Fruit fly (Drosophila melanogaster): ENCODE data around the gene RluA-2.
A peak's percentile ranks its signal among the peaks of the same experiment; 100 is the strongest.

RluA-2 gene

DNA sequence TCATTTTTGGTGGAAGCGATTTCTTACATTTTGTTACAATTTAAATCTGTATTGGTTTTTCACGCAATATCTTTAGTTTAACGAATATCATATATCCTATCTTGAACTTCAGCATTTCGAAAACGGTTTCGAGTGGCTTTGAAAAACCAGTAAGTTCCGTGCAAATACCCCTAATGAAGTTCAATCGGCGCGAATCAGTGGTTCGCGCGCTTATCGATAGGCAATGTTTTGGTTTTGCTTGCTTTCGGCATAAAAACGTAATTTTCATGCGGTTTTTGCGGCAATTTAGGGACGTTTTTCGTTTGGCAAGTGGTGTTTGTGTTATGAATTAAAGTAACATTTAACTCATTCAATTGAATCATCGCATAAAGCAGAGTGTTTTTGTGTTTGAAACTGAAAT lies at the start of gene RluA-2:
Gene RluA-2, plus strand, starts transcription at position 195 of the 400 bp plus-strand sequence.
- no peak for TF ChIP-seq CG17801 (GFP tag; optimal IDR thresholded peaks at IDR 0.05; ENCODE audit: partially characterized antibody)

DNA sequence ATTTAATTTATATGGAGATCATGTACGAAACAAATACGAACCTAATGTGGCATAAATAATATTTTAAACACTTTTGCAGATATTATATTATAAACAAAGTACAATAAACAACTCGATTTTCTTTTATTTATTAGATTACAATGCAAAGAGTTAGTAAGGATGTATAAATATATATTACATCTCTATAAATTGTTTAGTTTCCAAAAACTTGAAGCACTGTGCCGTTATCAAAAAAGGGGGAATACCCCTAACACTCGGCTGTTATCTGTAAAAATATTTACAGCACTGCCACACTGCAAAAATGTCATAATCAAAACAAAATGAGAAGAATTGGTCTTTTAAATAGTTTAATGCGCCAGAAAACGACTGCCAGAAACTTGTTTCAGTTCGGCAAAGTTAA lies 48.3 kb upstream of the RluA-2 start, which contains the start of gene CG5188:
Gene CG5188, plus strand, starts transcription at position 302 of the 400 bp plus-strand sequence.
- TF ChIP-seq CG17801 (GFP tag; optimal IDR thresholded peaks at IDR 0.05; ENCODE audit: partially characterized antibody): peak; percentile 17

dm6 chr2L:10430802-10431476 lies 45.9 kb upstream of the RluA-2 start, which contains the start of the genes Bug22 and TfIIB:
TSS of gene Bug22 (minus strand) at chr2L:10430918.
TSS of gene TfIIB (plus strand) at chr2L:10431338.
- TF ChIP-seq CG17801 (GFP tag; optimal IDR thresholded peaks at IDR 0.05; ENCODE audit: partially characterized antibody): peak; percentile 46

dm6 chr2L:10435606-10436160 lies 41.2 kb upstream of the RluA-2 start, which contains the start of the genes TBC1D16 and holn1:
TSS of gene TBC1D16 (minus strand) at chr2L:10435656.
TSS of gene holn1 (plus strand) at chr2L:10435995.
- no peak for TF ChIP-seq CG17801 (GFP tag; optimal IDR thresholded peaks at IDR 0.05; ENCODE audit: partially characterized antibody)

DNA sequence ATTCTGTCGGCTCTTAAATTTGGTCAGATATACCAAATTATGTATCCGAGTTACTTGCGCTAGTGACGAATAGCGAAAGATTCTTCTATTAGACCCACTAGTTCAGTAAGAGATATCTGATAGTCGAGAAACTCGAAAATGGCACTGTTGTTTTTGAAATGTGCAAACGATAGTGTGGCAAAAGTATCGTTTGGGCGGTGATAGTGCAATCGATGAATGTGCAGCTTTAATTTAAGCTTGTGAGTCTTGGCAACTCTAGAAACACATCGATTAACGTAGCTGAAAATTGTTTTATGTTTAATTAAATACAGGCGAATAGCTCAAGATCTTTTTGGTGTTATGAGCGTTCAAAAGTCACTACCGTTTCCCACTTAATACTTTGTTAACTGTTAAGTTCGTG lies 39.6 kb upstream of the RluA-2 start, which contains the start of gene STUB1:
Gene STUB1, plus strand, starts transcription at position 232 of the 400 bp plus-strand sequence.
- TF ChIP-seq CG17801 (GFP tag; optimal IDR thresholded peaks at IDR 0.05; ENCODE audit: partially characterized antibody): peak; percentile 29

DNA sequence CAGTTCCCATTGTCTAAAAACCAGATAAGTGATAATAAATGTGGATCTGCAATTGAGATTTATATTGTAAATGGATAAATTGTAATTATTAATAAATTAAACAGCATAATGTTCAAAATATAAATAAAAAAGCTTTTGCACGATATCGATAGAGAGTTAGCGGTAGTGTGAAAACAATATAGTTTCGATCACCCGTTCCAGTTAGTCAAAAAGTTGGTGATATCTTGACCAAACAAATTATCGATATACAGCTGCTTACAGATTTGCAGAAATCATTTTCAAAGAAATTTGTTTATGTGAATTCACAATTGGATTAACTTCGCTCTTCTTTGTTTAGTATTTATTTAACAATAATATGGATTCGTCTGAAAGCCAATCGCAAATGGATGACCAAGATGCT lies 37.7 kb upstream of the RluA-2 start, which contains the start of gene Nse4:
Gene Nse4, plus strand, starts transcription at position 267 of the 400 bp plus-strand sequence.
- TF ChIP-seq CG17801 (GFP tag; optimal IDR thresholded peaks at IDR 0.05; ENCODE audit: partially characterized antibody): peak; percentile 31

DNA sequence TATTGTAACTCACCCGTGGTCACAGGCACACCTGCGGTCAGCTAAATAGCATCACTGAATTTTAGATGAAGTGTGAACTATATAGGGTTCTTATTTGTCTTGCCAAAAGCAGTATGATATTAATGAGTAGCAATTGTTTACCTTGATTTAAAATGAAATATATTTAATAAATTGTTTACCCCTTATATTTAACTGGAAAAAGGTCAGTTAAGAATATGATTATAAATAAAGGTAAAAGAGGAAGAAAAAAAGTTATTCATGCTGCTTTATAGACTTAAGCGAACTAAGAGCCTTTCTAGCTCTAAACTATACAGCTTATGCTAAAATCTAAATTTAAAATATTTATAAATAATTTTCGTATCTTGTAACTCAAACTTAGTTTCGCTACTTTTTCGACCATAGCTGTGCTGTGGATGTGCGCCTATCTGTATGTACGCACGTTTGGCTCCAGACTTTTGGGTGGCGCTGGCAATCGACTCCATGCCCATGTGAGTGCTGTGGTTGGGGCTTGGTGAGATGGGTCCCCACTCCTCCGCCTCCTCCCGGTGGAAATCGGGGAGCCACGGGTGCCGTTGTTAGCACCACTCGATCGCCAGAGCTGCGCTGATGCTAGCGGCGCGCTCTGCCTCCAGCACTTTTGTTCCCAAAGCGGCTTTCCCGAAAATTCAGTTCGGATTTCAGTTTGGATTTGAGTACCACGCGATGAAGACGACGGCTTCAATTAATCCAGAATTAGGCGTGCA lies 34.7 kb upstream of the RluA-2 start, which contains the start of gene loh:
Gene loh, plus strand, starts transcription at position 487 of the 743 bp plus-strand sequence.
- TF ChIP-seq CG17801 (GFP tag; optimal IDR thresholded peaks at IDR 0.05; ENCODE audit: partially characterized antibody): no peak

- no peak for TF ChIP-seq CG17801 (GFP tag; optimal IDR thresholded peaks at IDR 0.05; ENCODE audit: partially characterized antibody)
Observed at dm6 chr2L:10452296-10452695, 24.6 kb upstream of the RluA-2 start, which contains the start of gene ppk10. TSS of gene ppk10 (minus strand) at chr2L:10452396.

DNA sequence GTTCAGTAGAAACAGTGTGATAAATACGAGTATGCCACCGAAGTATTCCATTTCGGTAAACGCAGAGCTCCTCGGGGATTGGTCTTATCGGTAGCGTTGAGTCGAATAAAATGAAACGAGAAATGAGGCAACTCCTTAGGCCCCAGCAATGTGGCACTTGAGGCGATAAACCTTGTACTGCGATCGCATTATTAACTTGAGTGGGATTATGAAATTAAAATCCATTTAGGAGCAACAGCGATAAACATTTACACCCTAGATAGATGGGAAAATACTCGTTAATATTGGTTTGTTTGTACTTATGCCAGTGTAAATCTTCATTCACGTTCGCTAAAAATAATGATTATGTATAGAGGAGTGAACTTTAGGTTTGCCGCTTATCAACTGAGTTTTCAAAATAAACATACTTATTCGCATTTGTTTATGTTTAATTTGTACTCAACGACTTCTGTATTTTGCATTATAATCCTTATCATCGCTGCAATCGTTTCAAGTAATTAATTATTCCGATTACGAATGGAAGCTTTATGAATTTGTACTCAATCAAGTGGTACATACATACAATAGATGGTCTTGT lies 20.8 kb upstream of the RluA-2 start:
- no peak for TF ChIP-seq CG17801 (GFP tag; optimal IDR thresholded peaks at IDR 0.05; ENCODE audit: partially characterized antibody)

dm6 chr2L:10457191-10457899 lies 19.5 kb upstream of the RluA-2 start, which contains the start of the genes LManI and LManII:
TSS of gene LManI (minus strand) at chr2L:10457241.
TSS of gene LManII (plus strand) at chr2L:10457658.
- peak; percentile 45 for TF ChIP-seq CG17801 (GFP tag; optimal IDR thresholded peaks at IDR 0.05; ENCODE audit: partially characterized antibody)

DNA sequence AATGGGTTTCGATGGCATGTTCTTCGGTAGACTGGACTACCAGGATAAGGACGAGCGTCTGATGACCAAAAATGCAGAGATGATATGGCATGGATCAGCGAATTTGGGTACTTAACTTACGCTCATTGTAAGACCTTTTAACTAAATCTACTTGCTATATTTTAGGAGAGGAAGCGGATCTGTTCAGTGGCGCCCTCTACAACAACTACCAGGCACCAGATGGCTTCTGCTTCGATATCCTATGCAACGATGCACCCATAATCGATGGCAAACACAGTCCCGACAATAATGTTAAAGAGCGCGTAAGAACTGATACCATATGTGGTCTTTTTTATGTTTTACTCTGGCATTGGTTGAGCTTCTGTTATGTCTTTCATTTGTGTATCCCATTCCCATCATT lies 17.9 kb upstream of the RluA-2 start:
- no peak for TF ChIP-seq CG17801 (GFP tag; optimal IDR thresholded peaks at IDR 0.05; ENCODE audit: partially characterized antibody)

DNA sequence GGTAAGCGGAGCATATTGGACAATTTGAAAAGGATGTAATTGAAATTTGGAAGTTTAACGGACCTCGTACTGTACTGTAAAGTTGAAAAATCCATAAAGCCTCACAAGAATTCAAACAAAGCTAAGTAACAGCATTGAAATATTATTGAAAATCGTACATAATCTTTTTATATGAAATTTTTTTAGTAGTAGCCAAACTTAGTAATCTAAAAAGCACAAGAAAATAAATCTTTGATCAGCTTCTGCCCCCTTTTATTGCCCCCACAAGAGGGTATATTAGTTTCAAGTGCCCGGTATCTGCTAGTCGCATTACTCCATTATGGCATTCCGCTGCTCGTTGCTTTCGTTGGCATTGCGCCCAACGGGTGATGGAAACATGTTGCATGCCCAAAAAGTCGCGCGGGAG lies 10.0 kb upstream of the RluA-2 start:
- no peak for TF ChIP-seq CG17801 (GFP tag; optimal IDR thresholded peaks at IDR 0.05; ENCODE audit: partially characterized antibody)

- no peak for TF ChIP-seq CG17801 (GFP tag; optimal IDR thresholded peaks at IDR 0.05; ENCODE audit: partially characterized antibody)
Observed at dm6 chr2L:10468388-10468787, 8.5 kb upstream of the RluA-2 start.

- no peak for TF ChIP-seq CG17801 (GFP tag; optimal IDR thresholded peaks at IDR 0.05; ENCODE audit: partially characterized antibody)
Observed at dm6 chr2L:10468978-10469377, 7.9 kb upstream of the RluA-2 start.

Measured in ovary, adult (tissue).